Worm (Caenorhabditis elegans): Measurements from ENCODE around the gene R09F10.5.

DNA sequence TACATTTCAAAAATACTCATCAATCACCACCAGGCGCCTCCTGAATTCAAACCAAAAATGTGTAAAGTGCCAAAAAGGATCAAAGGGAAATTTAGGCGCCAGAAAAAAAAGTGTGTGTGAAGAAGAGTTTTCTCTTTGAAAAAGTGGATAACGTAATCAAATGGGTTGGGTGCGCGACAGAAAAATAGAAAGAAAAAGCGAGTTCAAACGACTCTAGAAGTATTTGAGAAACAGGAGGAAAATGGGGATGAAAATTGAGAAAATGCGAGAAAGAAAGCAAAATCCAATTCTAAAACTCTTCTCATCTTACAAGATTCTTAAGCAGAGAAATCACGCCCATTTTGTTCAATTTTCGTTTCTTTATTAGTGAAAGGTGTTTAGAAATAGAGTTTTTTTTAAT, 991 bp upstream of the R09F10.5 start:
- TF ChIP-seq W03F9.2 (tag; optimal IDR thresholded peaks at IDR 0.05): no peak
- no peak for TF ChIP-seq dao-5 (tag; optimal IDR thresholded peaks at IDR 0.05)

Data from whole organism, L4/young adult.